Fruit fly (Drosophila melanogaster): Measurements from ENCODE around the gene CG6650.

The CG6650 gene

DNA sequence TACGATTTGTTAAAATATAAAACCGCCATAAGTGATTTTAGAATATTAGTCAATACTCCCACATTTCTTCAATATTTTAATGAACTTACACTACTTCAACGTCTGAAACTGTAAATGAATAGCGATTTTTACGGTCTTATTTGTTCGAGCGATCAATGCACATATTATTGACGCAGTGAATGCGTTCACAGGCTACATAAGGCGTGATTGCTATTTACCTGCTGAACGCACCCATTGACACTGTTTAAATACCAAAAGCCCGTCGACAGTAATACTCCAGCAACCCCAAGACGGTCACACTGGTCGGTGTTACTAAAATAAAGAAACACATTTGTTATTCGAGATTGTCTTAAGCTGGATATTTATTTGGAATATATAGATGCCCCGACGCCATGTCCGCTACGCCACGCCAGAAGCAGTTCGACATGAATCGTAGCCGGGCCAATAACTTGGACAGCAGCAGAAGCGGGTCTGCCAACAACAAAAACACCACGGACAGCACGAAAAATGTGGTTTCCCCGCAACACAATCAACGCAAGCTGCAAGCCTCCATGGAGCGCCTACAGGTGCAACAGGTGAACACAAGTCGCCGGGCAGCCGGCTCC lies 19.8 kb downstream of the CG6650 start, which contains the start of gene CG6833 (continued):
- peak; percentile 33 for TF ChIP-seq CG9705 (GFP tag; optimal IDR thresholded peaks at IDR 0.05)

DNA sequence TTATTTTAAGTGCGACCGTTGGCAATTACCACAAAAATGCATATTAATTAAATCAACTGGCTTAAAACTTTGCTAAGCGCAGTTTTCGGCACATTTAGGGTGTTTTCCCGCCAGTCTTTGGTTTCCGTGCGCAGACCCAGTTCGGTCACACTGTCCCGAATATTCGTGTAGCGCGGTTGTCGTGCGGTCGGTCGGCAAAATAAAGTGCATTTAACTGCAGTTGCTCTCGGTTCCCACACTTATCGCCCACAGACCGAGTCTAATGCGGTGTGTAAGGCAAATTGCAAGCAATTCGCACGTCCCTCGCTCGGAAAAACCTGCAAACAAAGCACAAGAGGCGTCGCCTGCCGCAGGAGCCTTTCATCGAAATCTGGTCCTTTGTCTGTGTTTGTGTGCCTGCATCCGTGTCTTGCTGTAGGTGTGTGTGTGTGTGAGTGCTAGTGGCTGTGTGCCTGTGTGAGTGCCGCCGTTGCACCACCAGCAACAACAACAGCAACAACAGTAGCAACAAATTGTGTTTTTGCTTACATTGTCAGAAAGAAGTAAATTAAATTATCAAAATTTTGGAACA lies 21.9 kb downstream of the CG6650 start, which contains the start of the genes CG13484 and Frl:
Gene CG13484 (minus strand): TSS at position 7 of the 571 bp plus-strand sequence.
Gene Frl (plus strand): TSS at position 143 of the 571 bp plus-strand sequence.
- TF ChIP-seq psq (GFP tag; optimal IDR thresholded peaks at IDR 0.05) (peak; percentile 32), Mio (GFP tag; optimal IDR thresholded peaks at IDR 0.05) (no peak), Abd-B (GFP tag; optimal IDR thresholded peaks at IDR 0.05) (no peak), rgr (GFP tag; optimal IDR thresholded peaks at IDR 0.05) (peak; percentile 50), CG32264 (GFP tag; optimal IDR thresholded peaks at IDR 0.05) (no peak), Rel (GFP tag; optimal IDR thresholded peaks at IDR 0.05) (no peak), Rel (tag; optimal IDR thresholded peaks at IDR 0.05) (peak; percentile 88), Sp1 (GFP tag; optimal IDR thresholded peaks at IDR 0.05) (peak; percentile 59), Jra (GFP tag; optimal IDR thresholded peaks at IDR 0.05) (no peak), Hnf4 (GFP tag; optimal IDR thresholded peaks at IDR 0.05) (no peak), foxo (GFP tag; optimal IDR thresholded peaks at IDR 0.05) (no peak), Dfd (GFP tag; optimal IDR thresholded peaks at IDR 0.05) (no peak), lola (GFP tag; optimal IDR thresholded peaks at IDR 0.05) (no peak), Myc (optimal IDR thresholded peaks at IDR 0.05) (no peak), sage (GFP tag; optimal IDR thresholded peaks at IDR 0.05) (no peak), N (GFP tag; optimal IDR thresholded peaks at IDR 0.05) (peak; percentile 17), tai (GFP tag; optimal IDR thresholded peaks at IDR 0.05) (no peak), brk (GFP tag; optimal IDR thresholded peaks at IDR 0.05) (no peak), Hr83 (GFP tag; optimal IDR thresholded peaks at IDR 0.05; ENCODE audit: poor library complexity, severe bottlenecking) (peak; percentile 44), CG9705 (GFP tag; optimal IDR thresholded peaks at IDR 0.05) (peak; percentile 16), Vsx2 (GFP tag; optimal IDR thresholded peaks at IDR 0.05; ENCODE audit: partially characterized antibody) (no peak), h (GFP tag; optimal IDR thresholded peaks at IDR 0.05) (peak; percentile 43), HLH106 (tag; optimal IDR thresholded peaks at IDR 0.05) (peak; percentile 45), usp (GFP tag; optimal IDR thresholded peaks at IDR 0.05) (no peak), jim (GFP tag; optimal IDR thresholded peaks at IDR 0.05) (peak; percentile 15), CrebA (GFP tag; optimal IDR thresholded peaks at IDR 0.05; ENCODE audit: borderline replicate concordance) (no peak), fru (GFP tag; optimal IDR thresholded peaks at IDR 0.05) (peak; percentile 52), OdsH (GFP tag; optimal IDR thresholded peaks at IDR 0.05) (peak; percentile 8), Dif (GFP tag; optimal IDR thresholded peaks at IDR 0.05; ENCODE audit: partially characterized antibody) (peak; percentile 15), dl (GFP tag; optimal IDR thresholded peaks at IDR 0.05; ENCODE audit: insufficient read depth in 1 of 2, partially characterized antibody in 2 of 2) (no peak), dmrt93B (GFP tag; optimal IDR thresholded peaks at IDR 0.05) (no peak), pan (optimal IDR thresholded peaks at IDR 0.05) (no peak), ey (GFP tag; optimal IDR thresholded peaks at IDR 0.05) (no peak), dsf (GFP tag; optimal IDR thresholded peaks at IDR 0.05; ENCODE audit: borderline replicate concordance) (no peak), GATAd (GFP tag; optimal IDR thresholded peaks at IDR 0.05) (no peak), Hr78 (GFP tag; optimal IDR thresholded peaks at IDR 0.05) (no peak), sv (GFP tag; optimal IDR thresholded peaks at IDR 0.05) (no peak), br (GFP tag; optimal IDR thresholded peaks at IDR 0.05) (no peak), woc (GFP tag; optimal IDR thresholded peaks at IDR 0.05) (no peak)

DNA sequence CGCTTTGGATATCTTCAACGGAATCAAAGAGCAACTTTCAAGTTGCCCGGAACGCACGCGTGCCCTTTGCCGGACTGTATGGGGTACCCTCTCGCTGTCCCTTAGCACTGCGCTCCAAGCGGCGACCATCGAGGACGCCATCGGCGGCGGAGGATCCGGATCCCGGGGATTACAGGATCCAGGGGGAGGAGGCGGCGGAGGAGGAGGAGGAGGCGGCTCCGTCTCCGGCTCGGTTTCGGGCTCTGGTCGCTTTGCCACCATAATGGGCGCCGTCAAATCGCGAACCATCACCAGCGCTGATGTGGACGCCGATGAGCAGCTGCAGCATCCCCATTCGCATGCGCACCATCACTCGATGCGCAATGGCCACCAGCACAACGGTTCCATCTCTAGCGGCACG lies 22.6 kb downstream of the CG6650 start:
- TF ChIP-seq sv (GFP tag; optimal IDR thresholded peaks at IDR 0.05), result no peak
- TF ChIP-seq Dfd (GFP tag; optimal IDR thresholded peaks at IDR 0.05), result peak; percentile 98

Data from whole organism, wandering third instar larva.